Fruit fly (Drosophila melanogaster): ENCODE data around the gene Fur2.

The Fur2 gene

dm6 chrX:16421899-16422412, 49.1 kb downstream of the Fur2 start, which contains the start of gene AnxB11:
Gene AnxB11 (minus strand): TSS chrX:16422265.
- TF ChIP-seq D1 (tag; optimal IDR thresholded peaks at IDR 0.05) (no peak), CG12605 (GFP tag; IDR thresholded peaks at IDR 0.05) (0 out of 2 replicates have a peak, but pooled peaks have one; percentile 3)

dm6 chrX:16422466-16423124, 49.7 kb downstream of the Fur2 start, which contains the start of gene hang:
Gene hang (plus strand): TSS chrX:16422831.
- TF ChIP-seq rn (GFP tag; IDR thresholded peaks at IDR 0.05) (no peak), CG8301 (tag; optimal IDR thresholded peaks at IDR 0.05) (no peak), CG17806 (tag; optimal IDR thresholded peaks at IDR 0.05) (no peak), Pif1A (GFP tag; optimal IDR thresholded peaks at IDR 0.05) (peak; percentile 26), CG4496 (GFP tag; IDR thresholded peaks at IDR 0.05) (peak; percentile 70), CG15710 (tag; optimal IDR thresholded peaks at IDR 0.05) (no peak), gl (tag; optimal IDR thresholded peaks at IDR 0.05) (no peak), CG32121 (GFP tag; IDR thresholded peaks at IDR 0.05) (no peak), CG8159 (tag; optimal IDR thresholded peaks at IDR 0.05) (peak; percentile 8), fd96Ca (GFP tag; IDR thresholded peaks at IDR 0.05) (0 out of 3 replicates have a peak, but pooled peaks have one; percentile 35), Ets98B (GFP tag; IDR thresholded peaks at IDR 0.05) (peak; percentile 4; the same call in 1 of the 2 replicates), CG12605 (GFP tag; IDR thresholded peaks at IDR 0.05) (no peak), D1 (tag; optimal IDR thresholded peaks at IDR 0.05) (no peak), CG34367 (tag; optimal IDR thresholded peaks at IDR 0.05) (no peak), CG14655 (GFP tag; optimal IDR thresholded peaks at IDR 0.05) (no peak), CG13204 (GFP tag; optimal IDR thresholded peaks at IDR 0.05) (no peak), CG10348 (GFP tag; IDR thresholded peaks at IDR 0.05) (no peak), CG9948 (tag; optimal IDR thresholded peaks at IDR 0.05) (no peak), EcR (GFP tag; optimal IDR thresholded peaks at IDR 0.05) (peak; percentile 17), Snoo (tag; optimal IDR thresholded peaks at IDR 0.05) (peak; percentile 2), Pif1B (GFP tag; optimal IDR thresholded peaks at IDR 0.05) (peak; percentile 23)

- TF ChIP-seq Pif1B (GFP tag; optimal IDR thresholded peaks at IDR 0.05) (no peak), CG8159 (tag; optimal IDR thresholded peaks at IDR 0.05) (no peak), CG8301 (tag; optimal IDR thresholded peaks at IDR 0.05) (no peak), CG32121 (GFP tag; IDR thresholded peaks at IDR 0.05) (peak; percentile 79), D1 (tag; optimal IDR thresholded peaks at IDR 0.05) (no peak), rn (GFP tag; IDR thresholded peaks at IDR 0.05) (no peak), CG34367 (tag; optimal IDR thresholded peaks at IDR 0.05) (no peak), gl (tag; optimal IDR thresholded peaks at IDR 0.05) (no peak), EcR (GFP tag; optimal IDR thresholded peaks at IDR 0.05) (no peak), CG12605 (GFP tag; IDR thresholded peaks at IDR 0.05) (peak; percentile 19; the same call in 1 of the 2 replicates), CG17806 (tag; optimal IDR thresholded peaks at IDR 0.05) (no peak), CG13204 (GFP tag; optimal IDR thresholded peaks at IDR 0.05) (peak; percentile 63), Pif1A (GFP tag; optimal IDR thresholded peaks at IDR 0.05) (no peak), CG4496 (GFP tag; IDR thresholded peaks at IDR 0.05) (peak; percentile 69), CG15710 (tag; optimal IDR thresholded peaks at IDR 0.05) (no peak), CG10348 (GFP tag; IDR thresholded peaks at IDR 0.05) (no peak), Snoo (tag; optimal IDR thresholded peaks at IDR 0.05) (no peak), CG14655 (GFP tag; optimal IDR thresholded peaks at IDR 0.05) (no peak), CG9948 (tag; optimal IDR thresholded peaks at IDR 0.05) (no peak), Ets98B (GFP tag; IDR thresholded peaks at IDR 0.05) (peak; percentile 79; the same call in 1 of the 2 replicates), fd96Ca (GFP tag; IDR thresholded peaks at IDR 0.05) (peak; percentile 81)
Measured at dm6 chrX:16423125-16423509, 50.2 kb downstream of the Fur2 start.

- no peak for TF ChIP-seq Ets98B (GFP tag; IDR thresholded peaks at IDR 0.05)
- TF ChIP-seq CG13204 (GFP tag; optimal IDR thresholded peaks at IDR 0.05): peak; percentile 58
- TF ChIP-seq CG4496 (GFP tag; IDR thresholded peaks at IDR 0.05): 0 out of 3 replicates have a peak, but pooled peaks have one; percentile 9
- TF ChIP-seq D1 (tag; optimal IDR thresholded peaks at IDR 0.05): no peak
- TF ChIP-seq CG8301 (tag; optimal IDR thresholded peaks at IDR 0.05): no peak
- TF ChIP-seq Pif1A (GFP tag; optimal IDR thresholded peaks at IDR 0.05): no peak
- no peak for TF ChIP-seq fd96Ca (GFP tag; IDR thresholded peaks at IDR 0.05)
- TF ChIP-seq CG8159 (tag; optimal IDR thresholded peaks at IDR 0.05): no peak
Measured at dm6 chrX:16424296-16424695, 51.4 kb downstream of the Fur2 start.

- peak; percentile 16 for TF ChIP-seq Snoo (tag; optimal IDR thresholded peaks at IDR 0.05)
- no peak for TF ChIP-seq rn (GFP tag; IDR thresholded peaks at IDR 0.05)
- peak; percentile 10 for TF ChIP-seq Pif1B (GFP tag; optimal IDR thresholded peaks at IDR 0.05)
- TF ChIP-seq CG32121 (GFP tag; IDR thresholded peaks at IDR 0.05): peak; percentile 28; the same call in 1 of the 2 replicates
- TF ChIP-seq EcR (GFP tag; optimal IDR thresholded peaks at IDR 0.05): peak; percentile 15
- TF ChIP-seq gl (tag; optimal IDR thresholded peaks at IDR 0.05): peak; percentile 1
- peak; percentile 8 for TF ChIP-seq CG13204 (GFP tag; optimal IDR thresholded peaks at IDR 0.05)
- TF ChIP-seq D1 (tag; optimal IDR thresholded peaks at IDR 0.05): no peak
- TF ChIP-seq CG14655 (GFP tag; optimal IDR thresholded peaks at IDR 0.05): no peak
- TF ChIP-seq CG10348 (GFP tag; IDR thresholded peaks at IDR 0.05): no peak
- TF ChIP-seq CG12605 (GFP tag; IDR thresholded peaks at IDR 0.05): no peak
- TF ChIP-seq Ets98B (GFP tag; IDR thresholded peaks at IDR 0.05): peak; percentile 20; the same call in 1 of the 2 replicates
- no peak for TF ChIP-seq CG15710 (tag; optimal IDR thresholded peaks at IDR 0.05)
- no peak for TF ChIP-seq CG8159 (tag; optimal IDR thresholded peaks at IDR 0.05)
- no peak for TF ChIP-seq CG34367 (tag; optimal IDR thresholded peaks at IDR 0.05)
- TF ChIP-seq CG9948 (tag; optimal IDR thresholded peaks at IDR 0.05): no peak
Measured at dm6 chrX:16425145-16425544, 52.3 kb downstream of the Fur2 start.

Data from whole organism, pupa.